Fruit fly (Drosophila melanogaster) whole organism, wandering third instar larva: ENCODE measurements around the gene CG13014.

ENCODE experiments used
- Abd-B ChIP-seq: fragments of >200 bp; optimal IDR thresholded peaks from 2 replicates; lab custom pipeline; 2017; ENCODE audit warnings: missing biosample characterization, missing genetic modification characterization
- CG32264 ChIP-seq: fragments of 200-800 bp; sonication (Bioruptor generic); optimal IDR thresholded peaks from 2 replicates; lab custom pipeline; 2016; ENCODE audit warnings: missing biosample characterization, missing genetic modification characterization
- CG9705 ChIP-seq: fragments of 200-800 bp; sonication (Bioruptor generic); optimal IDR thresholded peaks from 2 replicates; lab custom pipeline; 2018; ENCODE audit warnings: missing biosample characterization, mild to moderate bottlenecking, missing genetic modification characterization
- CrebA ChIP-seq: fragments of 200-800 bp; sonication (Bioruptor generic); optimal IDR thresholded peaks from 2 replicates; lab custom pipeline; 2016; ENCODE audit warnings: missing biosample characterization, mild to moderate bottlenecking, missing genetic modification characterization, borderline replicate concordance
- Dfd ChIP-seq: fragments of >200 bp; optimal IDR thresholded peaks from 2 replicates; lab custom pipeline; 2017; ENCODE audit warnings: missing biosample characterization, missing genetic modification characterization
- Dif ChIP-seq: fragments of 200-275, 200-300 bp; sonication (Bioruptor generic); optimal IDR thresholded peaks from 2 replicates; lab custom pipeline; 2018; ENCODE audit warnings: missing biosample characterization, missing genetic modification characterization; ENCODE audit not compliant: partially characterized antibody
- HLH106 ChIP-seq: fragments of 200-800 bp; optimal IDR thresholded peaks from 3 replicates; lab custom pipeline; 2019; ENCODE audit warnings: missing biosample characterization, mild to moderate bottlenecking, missing genetic modification characterization, moderate library complexity
- Hr78 ChIP-seq: fragments of >200 bp; optimal IDR thresholded peaks from 2 replicates; lab custom pipeline; 2017; ENCODE audit warnings: missing biosample characterization, missing genetic modification characterization
- Hr83 ChIP-seq: fragments of 200-300 bp; sonication (Bioruptor generic); optimal IDR thresholded peaks from 2 replicates; lab custom pipeline; 2016; ENCODE audit warnings: missing biosample characterization, mild to moderate bottlenecking, missing genetic modification characterization, moderate library complexity; ENCODE audit not compliant: poor library complexity, severe bottlenecking
- Jra ChIP-seq: sonication (Bioruptor generic); optimal IDR thresholded peaks from 2 replicates; lab custom pipeline; 2016; ENCODE audit warnings: missing biosample characterization, missing genetic modification characterization
- Mio ChIP-seq: sonication (Bioruptor generic); optimal IDR thresholded peaks from 2 replicates; lab custom pipeline; 2016; ENCODE audit warnings: missing biosample characterization, missing genetic modification characterization
- Myc ChIP-seq: fragments of >200 bp; optimal IDR thresholded peaks from 2 replicates; lab custom pipeline; 2017
- N ChIP-seq: fragments of >200 bp; optimal IDR thresholded peaks from 2 replicates; lab custom pipeline; 2018; ENCODE audit warnings: missing biosample characterization, missing external identifiers, missing genetic modification characterization
- OdsH ChIP-seq: fragments of 200-800 bp; sonication (Bioruptor generic); optimal IDR thresholded peaks from 2 replicates; lab custom pipeline; 2016; ENCODE audit warnings: missing biosample characterization, mild to moderate bottlenecking, missing genetic modification characterization
- Rel ChIP-seq, 2 experiments: fragments of 200-800 bp; sonication (Bioruptor generic) in 1 of 2; optimal IDR thresholded peaks; 2 replicates in 1 of 2; 3 replicates in 1 of 2; lab custom pipeline; 2016 to 2019; ENCODE audit warnings: mild to moderate bottlenecking in 2 of 2, missing biosample characterization in 2 of 2, missing genetic modification characterization in 2 of 2, moderate library complexity in 1 of 2
- Sp1 ChIP-seq: fragments of 200-800 bp; sonication (Bioruptor generic); optimal IDR thresholded peaks from 3 replicates; lab custom pipeline; 2019; ENCODE audit warnings: missing biosample characterization, mild to moderate bottlenecking, missing genetic modification characterization, moderate library complexity
- Vsx2 ChIP-seq: fragments of 200-300, 225-300 bp; sonication (Bioruptor generic); optimal IDR thresholded peaks from 2 replicates; lab custom pipeline; 2018; ENCODE audit warnings: missing biosample characterization, missing genetic modification characterization; ENCODE audit not compliant: partially characterized antibody
- br ChIP-seq: fragments of 200-800 bp; sonication (Bioruptor generic); optimal IDR thresholded peaks from 2 replicates; lab custom pipeline; 2016; ENCODE audit warnings: missing biosample characterization, missing genetic modification characterization
- brk ChIP-seq: fragments of 200-800 bp; sonication (Bioruptor generic); optimal IDR thresholded peaks from 2 replicates; lab custom pipeline; 2016; ENCODE audit warnings: missing biosample characterization, mild to moderate bottlenecking, missing genetic modification characterization
- dl ChIP-seq, 2 experiments: fragments of 175-275, 200-275 bp in 1 of 2; fragments of 200-275 bp in 1 of 2; sonication (Bioruptor generic); optimal IDR thresholded peaks; lab custom pipeline; 2018; ENCODE audit warnings: mild to moderate bottlenecking in 2 of 2, missing biosample characterization in 2 of 2, missing genetic modification characterization in 2 of 2, moderate library complexity in 2 of 2; ENCODE audit not compliant: partially characterized antibody in 2 of 2, insufficient read depth in 1 of 2
- dmrt93B ChIP-seq: fragments of 200-800 bp; sonication (Bioruptor generic); optimal IDR thresholded peaks from 2 replicates; lab custom pipeline; 2018; ENCODE audit warnings: missing biosample characterization, mild to moderate bottlenecking, missing genetic modification characterization
- dsf ChIP-seq: sonication (Bioruptor generic); optimal IDR thresholded peaks from 2 replicates; lab custom pipeline; 2016; ENCODE audit warnings: missing biosample characterization, missing genetic modification characterization, borderline replicate concordance
- ey ChIP-seq: fragments of 200-800 bp; sonication (Bioruptor generic); optimal IDR thresholded peaks from 2 replicates; lab custom pipeline; 2016; ENCODE audit warnings: missing biosample characterization, missing genetic modification characterization
- foxo ChIP-seq, 2 experiments: fragments of 200-800 bp; sonication (Bioruptor generic); optimal IDR thresholded peaks; 2 replicates in 1 of 2; 3 replicates in 1 of 2; lab custom pipeline; 2016 to 2017; ENCODE audit warnings: missing biosample characterization in 2 of 2, missing genetic modification characterization in 2 of 2
- fru ChIP-seq: fragments of 200-800 bp; sonication (Bioruptor generic); optimal IDR thresholded peaks from 3 replicates; lab custom pipeline; 2016; ENCODE audit warnings: missing biosample characterization, mild to moderate bottlenecking, missing genetic modification characterization
- h ChIP-seq: fragments of 200-800 bp; sonication (Bioruptor generic); optimal IDR thresholded peaks from 3 replicates; lab custom pipeline; 2016; ENCODE audit warnings: missing biosample characterization, mild to moderate bottlenecking, missing genetic modification characterization
- jim ChIP-seq: fragments of 175-275, 200-325 bp; sonication (Bioruptor generic); optimal IDR thresholded peaks from 2 replicates; lab custom pipeline; 2016; ENCODE audit warnings: missing biosample characterization, mild to moderate bottlenecking, missing genetic modification characterization
- pan ChIP-seq: fragments of >200 bp; optimal IDR thresholded peaks from 2 replicates; lab custom pipeline; 2017
- rgr ChIP-seq: fragments of 200-800 bp; sonication (Bioruptor generic); optimal IDR thresholded peaks from 3 replicates; lab custom pipeline; 2016; ENCODE audit warnings: missing biosample characterization, mild to moderate bottlenecking, missing genetic modification characterization
- sage ChIP-seq: fragments of 200-800 bp; sonication (Bioruptor generic); optimal IDR thresholded peaks from 2 replicates; lab custom pipeline; 2016; ENCODE audit warnings: missing biosample characterization, mild to moderate bottlenecking, missing genetic modification characterization
- sv ChIP-seq: fragments of 200-800 bp; sonication (Bioruptor generic); optimal IDR thresholded peaks from 3 replicates; lab custom pipeline; 2016; ENCODE audit warnings: missing biosample characterization, missing genetic modification characterization
- tai ChIP-seq: sonication (Bioruptor generic); optimal IDR thresholded peaks from 2 replicates; lab custom pipeline; 2016; ENCODE audit warnings: missing biosample characterization, missing genetic modification characterization
- usp ChIP-seq: fragments of >200 bp; optimal IDR thresholded peaks from 2 replicates; lab custom pipeline; 2017; ENCODE audit warnings: missing biosample characterization, missing genetic modification characterization
- woc ChIP-seq: sonication (Bioruptor generic); optimal IDR thresholded peaks from 2 replicates; lab custom pipeline; 2016; ENCODE audit warnings: missing biosample characterization, mild to moderate bottlenecking, missing genetic modification characterization

CG13014 gene

DNA sequence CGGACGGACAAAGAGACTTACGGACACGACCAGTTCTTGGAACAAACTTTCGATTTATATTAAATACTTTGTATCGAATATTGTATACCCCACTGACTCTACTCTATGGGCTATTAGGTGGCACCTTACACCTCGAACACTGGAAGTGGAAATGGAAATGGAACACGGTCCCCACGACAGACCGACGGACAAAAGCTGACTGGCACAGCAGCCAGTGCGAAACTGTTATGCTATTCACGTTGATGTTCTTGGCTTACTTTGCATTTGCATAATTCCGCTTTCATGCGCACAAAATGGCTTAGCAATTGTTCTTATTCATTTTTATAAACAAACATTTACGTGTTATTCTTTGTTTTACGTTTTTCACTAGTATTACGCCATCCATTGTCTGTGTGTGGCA, 13.6 kb upstream of the CG13014 start:
- TF ChIP-seq Rel (GFP tag; optimal IDR thresholded peaks at IDR 0.05; lab: Kevin White, UChicago): no peak
- TF ChIP-seq Rel (tag; optimal IDR thresholded peaks at IDR 0.05; lab: Kevin White, UChicago): no peak
- no peak for TF ChIP-seq HLH106 (tag; lab: Kevin White, UChicago)
- TF ChIP-seq Sp1 (GFP tag; lab: Kevin White, UChicago): no peak
- no peak for TF ChIP-seq N (GFP tag; lab: Kevin White, UChicago)
- TF ChIP-seq dmrt93B (GFP tag; lab: Kevin White, UChicago): no peak
- no peak for TF ChIP-seq woc
- TF ChIP-seq Hr83: no peak
- no peak for TF ChIP-seq dsf (GFP tag; lab: Kevin White, UChicago)
- no peak for TF ChIP-seq pan (lab: Kevin White, UChicago)
- no peak for TF ChIP-seq Dif (GFP tag; lab: Kevin White, UChicago)

DNA sequence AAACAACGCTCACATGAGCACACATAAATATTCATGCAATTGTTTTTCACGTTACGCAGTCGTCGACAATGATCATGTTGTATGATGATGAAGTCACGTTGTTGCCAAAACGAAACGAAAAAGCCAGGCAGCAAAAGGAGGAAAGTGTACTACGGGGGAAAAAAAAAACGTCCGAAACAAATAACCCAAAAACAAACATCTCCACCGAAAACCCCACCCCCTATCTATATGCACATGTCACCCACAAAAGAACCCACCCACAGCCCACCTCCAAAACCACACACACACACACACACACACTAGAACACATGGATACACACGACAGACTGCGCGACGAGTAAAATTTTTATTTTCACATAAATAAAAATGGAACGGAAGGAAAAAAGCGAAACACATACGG, 12.6 kb upstream of the CG13014 start:
- TF ChIP-seq Dfd (GFP tag; lab: Kevin White, UChicago) (peak; percentile 93), fru (GFP tag; lab: Kevin White, UChicago) (no peak)

DNA sequence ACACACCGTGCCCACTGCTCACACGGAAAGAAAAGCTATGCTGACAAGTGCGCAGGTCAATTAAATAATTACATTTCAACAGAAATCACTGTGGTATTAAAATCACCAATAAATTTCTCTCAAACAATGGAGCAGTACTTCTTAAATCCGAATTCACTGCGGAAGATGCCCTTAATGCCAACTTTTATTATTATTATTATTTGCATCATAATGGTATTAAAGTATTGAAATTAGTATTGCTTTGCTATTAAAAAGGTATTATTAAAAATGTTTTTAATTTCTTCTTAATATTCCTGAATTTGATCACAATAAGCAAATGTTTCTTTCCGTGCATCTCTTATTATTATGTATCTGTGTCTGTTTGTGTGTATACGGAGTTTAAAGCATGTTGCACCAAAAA, 7.7 kb upstream of the CG13014 start:
- no peak for TF ChIP-seq Vsx2 (GFP tag; lab: Kevin White, UChicago)
- no peak for TF ChIP-seq Mio (GFP tag; lab: Kevin White, UChicago)
- no peak for TF ChIP-seq jim (GFP tag; lab: Kevin White, UChicago)
- no peak for TF ChIP-seq sage (GFP tag; lab: Kevin White, UChicago)
- TF ChIP-seq foxo (GFP tag; optimal IDR thresholded peaks at IDR 0.05; lab: Kevin White, UChicago): peak in 1 of 2 experiments; percentile 15
- no peak for TF ChIP-seq CrebA (GFP tag; lab: Kevin White, UChicago)
- peak; percentile 20 for TF ChIP-seq fru (GFP tag; lab: Kevin White, UChicago)
- TF ChIP-seq Rel (GFP tag; optimal IDR thresholded peaks at IDR 0.05; lab: Kevin White, UChicago): no peak
- TF ChIP-seq Rel (tag; optimal IDR thresholded peaks at IDR 0.05; lab: Kevin White, UChicago): no peak
- TF ChIP-seq Dif (GFP tag; lab: Kevin White, UChicago): no peak
- no peak for TF ChIP-seq dsf (GFP tag; lab: Kevin White, UChicago)
- peak; percentile 25 for TF ChIP-seq Sp1 (GFP tag; lab: Kevin White, UChicago)
- TF ChIP-seq Hr83: no peak
- no peak for TF ChIP-seq Dfd (GFP tag; lab: Kevin White, UChicago)
- TF ChIP-seq N (GFP tag; lab: Kevin White, UChicago): no peak
- TF ChIP-seq tai: no peak
- TF ChIP-seq Myc (lab: Kevin White, UChicago): no peak
- no peak for TF ChIP-seq Jra (GFP tag; lab: Kevin White, UChicago)
- TF ChIP-seq dmrt93B (GFP tag; lab: Kevin White, UChicago): no peak
- no peak for TF ChIP-seq rgr
- TF ChIP-seq usp (GFP tag; lab: Kevin White, UChicago): no peak
- TF ChIP-seq brk: no peak
- no peak for TF ChIP-seq br (GFP tag; lab: Kevin White, UChicago)
- no peak for TF ChIP-seq dl (GFP tag; optimal IDR thresholded peaks at IDR 0.05; lab: Kevin White, UChicago; ENCODE audit: insufficient read depth in 1 of 2, partially characterized antibody in 2 of 2)
- TF ChIP-seq HLH106 (tag; lab: Kevin White, UChicago): peak; percentile 26
- peak; percentile 15 for TF ChIP-seq sv (GFP tag; lab: Kevin White, UChicago)
- TF ChIP-seq Abd-B (GFP tag; lab: Kevin White, UChicago): no peak
- no peak for TF ChIP-seq Hr78
- TF ChIP-seq CG9705 (GFP tag; lab: Kevin White, UChicago): no peak
- TF ChIP-seq h (GFP tag; lab: Kevin White, UChicago): no peak
- no peak for TF ChIP-seq woc
- no peak for TF ChIP-seq ey (GFP tag; lab: Kevin White, UChicago)
- TF ChIP-seq OdsH (GFP tag; lab: Kevin White, UChicago): no peak
- TF ChIP-seq CG32264 (GFP tag; lab: Kevin White, UChicago): no peak

DNA sequence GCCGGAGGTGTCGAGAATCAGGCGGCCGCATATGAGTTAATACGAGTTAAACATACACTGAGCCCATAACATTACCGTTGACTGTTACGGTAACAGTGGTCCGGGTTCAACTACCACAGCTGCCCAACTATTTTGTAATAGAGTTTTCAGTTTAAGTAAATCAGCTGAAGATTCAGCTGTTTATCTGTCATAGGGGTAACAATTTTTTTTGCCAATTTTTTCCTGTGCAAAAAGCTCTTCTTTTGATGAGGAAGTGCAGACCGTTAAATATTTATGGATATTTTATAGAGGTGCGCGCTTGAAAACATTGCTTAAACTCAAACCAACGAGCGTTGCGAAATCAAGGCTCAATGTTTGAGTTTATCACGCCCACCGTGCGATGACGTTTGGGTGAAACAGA, 6.0 kb upstream of the CG13014 start:
- TF ChIP-seq sage (GFP tag; lab: Kevin White, UChicago) (no peak), dsf (GFP tag; lab: Kevin White, UChicago) (no peak), ey (GFP tag; lab: Kevin White, UChicago) (peak; percentile 1)
